Worm (Caenorhabditis elegans): ENCODE data around the gene tax-6.

- TF ChIP-seq ama-1 (optimal IDR thresholded peaks at IDR 0.05) (no peak), tbx-11 (GFP tag; IDR thresholded peaks at IDR 0.05) (no peak), hnd-1 (tag; optimal IDR thresholded peaks at IDR 0.05) (no peak)
These were observed 39.6 kb downstream of the tax-6 start, which contains the start of gene mec-3 for ce11 chrIV:10461767-10462166.

Data from whole organism, early embryonic.